Worm (Caenorhabditis elegans) whole organism, L2 larva: ENCODE measurements around the gene memi-1.
"Not testable (repeated sequence)": the region's sequence is repeated elsewhere in the genome, so short reads cannot be mapped to it uniquely, and the experiment has no call there.

Source experiments
- C34F6.9 ChIP-seq: fragments of 150-350 bp; optimal IDR thresholded peaks from 2 replicates; lab custom pipeline; 2014; ENCODE audit warnings: missing biosample characterization, missing genetic modification characterization
- F13H6.1 ChIP-seq: sonication (generic microtip); optimal IDR thresholded peaks from 2 replicates; lab custom pipeline; 2016; ENCODE audit warnings: missing genetic modification characterization, missing compliant biosample characterization
- R02D3.7 ChIP-seq: fragments of 150-350 bp; optimal IDR thresholded peaks from 2 replicates; lab custom pipeline; 2014; ENCODE audit warnings: missing biosample characterization, missing genetic modification characterization
- ZK546.5 ChIP-seq: sonication (generic microtip); optimal IDR thresholded peaks from 2 replicates; lab custom pipeline; 2017; ENCODE audit warnings: missing biosample characterization, missing genetic modification characterization
- alr-1 ChIP-seq: fragments of 150-350 bp; optimal IDR thresholded peaks from 2 replicates; lab custom pipeline; 2014; ENCODE audit warnings: missing biosample characterization, missing genetic modification characterization
- aly-2 ChIP-seq: fragments of 150-350 bp; optimal IDR thresholded peaks from 2 replicates; lab custom pipeline; 2014; ENCODE audit warnings: missing biosample characterization, missing genetic modification characterization
- blmp-1 ChIP-seq: sonication (generic microtip); optimal IDR thresholded peaks from 2 replicates; lab custom pipeline; 2017; ENCODE audit warnings: missing genetic modification characterization, mild to moderate bottlenecking, missing compliant biosample characterization, antibody characterized with exemption, moderate library complexity; ENCODE audit not compliant: insufficient read depth
- ceh-82 ChIP-seq: fragments of 150-350 bp; optimal IDR thresholded peaks from 2 replicates; lab custom pipeline; 2014; ENCODE audit warnings: missing biosample characterization, missing genetic modification characterization
- crh-2 ChIP-seq: sonication (generic microtip); optimal IDR thresholded peaks from 2 replicates; lab custom pipeline; 2017; ENCODE audit warnings: missing biosample characterization, missing genetic modification characterization
- dmd-4 ChIP-seq: sonication (generic microtip); optimal IDR thresholded peaks from 2 replicates; lab custom pipeline; 2017; ENCODE audit warnings: missing biosample characterization, missing genetic modification characterization
- egl-27 ChIP-seq: sonication (generic microtip); optimal IDR thresholded peaks from 3 replicates; lab custom pipeline; 2017; ENCODE audit warnings: missing biosample characterization, missing genetic modification reagents, missing genetic modification characterization
- gmeb-1 ChIP-seq: fragments of 150-350 bp; optimal IDR thresholded peaks from 2 replicates; lab custom pipeline; 2014; ENCODE audit warnings: missing biosample characterization, missing genetic modification characterization
- lin-11 ChIP-seq: fragments of 150-350 bp; sonication (generic microtip); optimal IDR thresholded peaks from 2 replicates; lab custom pipeline; 2014; ENCODE audit warnings: missing biosample characterization, missing genetic modification characterization, inconsistent platforms, mixed read lengths
- lin-13 ChIP-seq: fragments of 150-350 bp; optimal IDR thresholded peaks from 2 replicates; lab custom pipeline; 2014; ENCODE audit warnings: missing biosample characterization, missing genetic modification reagents, missing genetic modification characterization
- lsy-2 ChIP-seq, 2 experiments: fragments of 150-350 bp in 1 of 2; sonication (generic microtip) in 1 of 2; optimal IDR thresholded peaks; 2 replicates each; lab custom pipeline; 2014 to 2017; ENCODE audit warnings: missing biosample characterization in 2 of 2, missing genetic modification characterization in 2 of 2
- mab-5 ChIP-seq: fragments of 150-350 bp; optimal IDR thresholded peaks from 2 replicates; lab custom pipeline; 2014; ENCODE audit warnings: missing biosample characterization, missing genetic modification characterization
- mbf-1 ChIP-seq: sonication (generic microtip); optimal IDR thresholded peaks from 2 replicates; lab custom pipeline; 2017; ENCODE audit warnings: missing biosample characterization, missing genetic modification characterization
- nhr-10 ChIP-seq: sonication (generic microtip); optimal IDR thresholded peaks from 2 replicates; lab custom pipeline; 2017; ENCODE audit warnings: missing biosample characterization, missing genetic modification characterization
- nhr-11 ChIP-seq: fragments of 150-350 bp; optimal IDR thresholded peaks from 2 replicates; lab custom pipeline; 2014; ENCODE audit warnings: missing biosample characterization, missing genetic modification characterization
- nhr-12 ChIP-seq: fragments of 150-350 bp; optimal IDR thresholded peaks from 2 replicates; lab custom pipeline; 2014; ENCODE audit warnings: missing biosample characterization, missing genetic modification characterization
- nhr-129 ChIP-seq: fragments of 150-350 bp; optimal IDR thresholded peaks from 2 replicates; lab custom pipeline; 2014; ENCODE audit warnings: missing biosample characterization, missing genetic modification characterization
- nhr-21 ChIP-seq: fragments of 150-350 bp; optimal IDR thresholded peaks from 2 replicates; lab custom pipeline; 2014; ENCODE audit warnings: missing biosample characterization, missing genetic modification characterization
- nhr-237 ChIP-seq: fragments of 150-350 bp; optimal IDR thresholded peaks from 2 replicates; lab custom pipeline; 2014; ENCODE audit warnings: missing biosample characterization, missing genetic modification characterization
- nhr-25 ChIP-seq: fragments of 150-350 bp; sonication (generic microtip); optimal IDR thresholded peaks from 3 replicates; lab custom pipeline; 2014; ENCODE audit warnings: missing biosample characterization, missing genetic modification characterization
- nhr-6 ChIP-seq: fragments of 150-350 bp; optimal IDR thresholded peaks from 2 replicates; lab custom pipeline; 2014; ENCODE audit warnings: missing biosample characterization, missing genetic modification characterization
- nhr-77 ChIP-seq: fragments of 150-350 bp; optimal IDR thresholded peaks from 2 replicates; lab custom pipeline; 2014; ENCODE audit warnings: missing biosample characterization, missing genetic modification characterization
- peb-1 ChIP-seq: fragments of 150-350 bp; optimal IDR thresholded peaks from 2 replicates; lab custom pipeline; 2014; ENCODE audit warnings: missing biosample characterization, missing genetic modification characterization
- skn-1 ChIP-seq: sonication (generic microtip); optimal IDR thresholded peaks from 2 replicates; lab custom pipeline; 2017; ENCODE audit warnings: missing biosample characterization, missing genetic modification characterization
- sma-3 ChIP-seq: sonication (generic microtip); optimal IDR thresholded peaks from 2 replicates; lab custom pipeline; 2016; ENCODE audit warnings: missing genetic modification reagents, missing genetic modification characterization, missing compliant biosample characterization
- sma-9 ChIP-seq, 2 experiments: fragments of 150-350 bp in 1 of 2; sonication (generic microtip) in 1 of 2; optimal IDR thresholded peaks; 2 replicates each; lab custom pipeline; 2014 to 2016; ENCODE audit warnings: missing genetic modification characterization in 2 of 2, mild to moderate bottlenecking in 1 of 2, missing biosample characterization in 1 of 2, missing compliant biosample characterization in 1 of 2, missing genetic modification reagents in 1 of 2, moderate library complexity in 1 of 2
- snpc-4 ChIP-seq: fragments of 150-350 bp; optimal IDR thresholded peaks from 2 replicates; lab custom pipeline; 2014; ENCODE audit warnings: missing biosample characterization, missing genetic modification characterization
- unc-55 ChIP-seq: fragments of 150-350 bp; sonication (generic microtip); optimal IDR thresholded peaks from 3 replicates; lab custom pipeline; 2014; ENCODE audit warnings: missing biosample characterization, missing genetic modification reagents, missing genetic modification characterization
- ztf-11 ChIP-seq: sonication (generic microtip); optimal IDR thresholded peaks from 2 replicates; lab custom pipeline; 2017; ENCODE audit warnings: missing biosample characterization, missing genetic modification characterization
- ztf-4 ChIP-seq: fragments of 150-350 bp; optimal IDR thresholded peaks from 2 replicates; lab custom pipeline; 2014; ENCODE audit warnings: missing biosample characterization, missing genetic modification characterization

Gene memi-1

DNA sequence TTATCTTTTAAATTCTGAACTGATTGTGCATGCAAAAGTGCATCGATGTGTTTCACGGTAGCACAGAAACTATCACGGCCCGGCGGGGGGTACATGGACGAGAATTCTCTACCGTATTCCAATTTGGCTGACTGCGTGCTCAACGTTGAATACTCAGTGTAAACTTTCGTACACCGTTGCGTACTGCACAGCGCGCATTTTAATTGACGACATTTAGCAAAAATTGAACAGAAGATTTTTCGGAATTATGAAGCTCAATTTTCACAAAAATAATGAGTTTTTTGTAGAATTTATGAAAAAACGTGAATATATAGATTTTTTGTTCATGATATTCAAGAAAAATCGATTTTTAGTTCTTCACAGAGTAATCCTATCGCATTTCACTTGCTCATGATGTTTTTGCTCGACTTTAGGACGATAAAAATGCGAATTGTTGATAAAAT, 34.7 kb downstream of the memi-1 start:
- TF ChIP-seq nhr-6 (tag; lab: Kevin White, UChicago): peak; percentile 11
- TF ChIP-seq sma-9 (GFP tag; optimal IDR thresholded peaks at IDR 0.05; lab: Kevin White, UChicago): peak; percentile 50
- TF ChIP-seq sma-9 (tag; optimal IDR thresholded peaks at IDR 0.05; lab: Kevin White, UChicago): not testable (repeated sequence)
- peak; percentile 21 for TF ChIP-seq R02D3.7 (tag; lab: Kevin White, UChicago)
- TF ChIP-seq blmp-1 (tag; lab: Kevin White, UChicago): peak; percentile 13
- TF ChIP-seq gmeb-1 (tag; lab: Kevin White, UChicago): peak; percentile 58
- TF ChIP-seq nhr-21: peak; percentile 65
- TF ChIP-seq nhr-11 (tag; lab: Kevin White, UChicago): peak; percentile 34
- TF ChIP-seq sma-3 (GFP tag; lab: Kevin White, UChicago): peak; percentile 86
- TF ChIP-seq crh-2 (tag; lab: Kevin White, UChicago): peak; percentile 36
- peak; percentile 35 for TF ChIP-seq unc-55
- peak; percentile 19 for TF ChIP-seq ztf-4 (tag; lab: Kevin White, UChicago)
- TF ChIP-seq ZK546.5 (tag; lab: Kevin White, UChicago): peak; percentile 74
- TF ChIP-seq F13H6.1 (tag; lab: Kevin White, UChicago): peak; percentile 81
- TF ChIP-seq lsy-2 (tag; optimal IDR thresholded peaks at IDR 0.05; lab: Kevin White, UChicago): peak; percentile 95 to 98
- TF ChIP-seq nhr-25: peak; percentile 65
- TF ChIP-seq nhr-129 (tag; lab: Kevin White, UChicago): peak; percentile 29
- peak; percentile 16 for TF ChIP-seq mab-5 (tag; lab: Kevin White, UChicago)
- peak; percentile 32 for TF ChIP-seq C34F6.9 (tag; lab: Kevin White, UChicago)
- peak; percentile 68 for TF ChIP-seq lin-13 (GFP tag; lab: Kevin White, UChicago)

ce11 chrIV:4724562-4724961, 35.7 kb downstream of the memi-1 start, which contains the start of gene K08F11.1:
Gene K08F11.1 (plus strand): TSS chrIV:4724862.
- TF ChIP-seq aly-2 (tag; lab: Kevin White, UChicago) (no peak), gmeb-1 (tag; lab: Kevin White, UChicago) (no peak), snpc-4 (no peak), nhr-12 (tag; lab: Kevin White, UChicago) (no peak), lin-13 (GFP tag; lab: Kevin White, UChicago) (no peak), nhr-21 (no peak), dmd-4 (tag; lab: Kevin White, UChicago) (no peak)
- TF ChIP-seq, all 48 proteins: peak for 0

ce11 chrIV:4723687-4724086, 36.5 kb downstream of the memi-1 start:
- no peak for TF ChIP-seq peb-1 (tag; lab: Kevin White, UChicago)
- TF ChIP-seq gmeb-1 (tag; lab: Kevin White, UChicago): no peak
- no peak for TF ChIP-seq lin-11 (tag; lab: Kevin White, UChicago)

ce11 chrIV:4720522-4720921, 39.7 kb downstream of the memi-1 start:
- TF ChIP-seq unc-55 (peak; percentile 2), sma-3 (GFP tag; lab: Kevin White, UChicago) (peak; percentile 22), F13H6.1 (tag; lab: Kevin White, UChicago) (peak; percentile 14), gmeb-1 (tag; lab: Kevin White, UChicago) (peak; percentile 17), C34F6.9 (tag; lab: Kevin White, UChicago) (peak; percentile 8), lsy-2 (tag; optimal IDR thresholded peaks at IDR 0.05; lab: Kevin White, UChicago) (peak; percentile 77 to 85)

ce11 chrIV:4715785-4716184, 44.4 kb downstream of the memi-1 start, which contains the start of gene miro-1:
Gene miro-1 (minus strand): TSS chrIV:4715807.
- TF ChIP-seq ztf-4 (tag; lab: Kevin White, UChicago); sma-3 (GFP tag; lab: Kevin White, UChicago); nhr-237 (tag; lab: Kevin White, UChicago): not testable (repeated sequence)

- TF ChIP-seq lsy-2 (tag; optimal IDR thresholded peaks at IDR 0.05; lab: Kevin White, UChicago) (peak in 1 of 2 experiments; percentile 32), C34F6.9 (tag; lab: Kevin White, UChicago) (peak; percentile 0), sma-3 (GFP tag; lab: Kevin White, UChicago) (peak; percentile 29), blmp-1 (tag; lab: Kevin White, UChicago) (no peak), unc-55 (peak; percentile 5)
- TF ChIP-seq, all 48 proteins: peak for 4
These were observed 47.9 kb downstream of the memi-1 start, which contains the start of gene yars-2 for ce11 chrIV:4712376-4712775. Gene yars-2 (minus strand): TSS chrIV:4712624.

ce11 chrIV:4710459-4710858, 49.8 kb downstream of the memi-1 start, which contains the start of gene cif-1:
Gene cif-1 (minus strand): TSS chrIV:4710755.
- no peak for TF ChIP-seq nhr-10 (tag; lab: Kevin White, UChicago)
- TF ChIP-seq nhr-129 (tag; lab: Kevin White, UChicago): no peak
- TF ChIP-seq aly-2 (tag; lab: Kevin White, UChicago): no peak
- no peak for TF ChIP-seq mbf-1 (tag; lab: Kevin White, UChicago)
- TF ChIP-seq crh-2 (tag; lab: Kevin White, UChicago): no peak
- TF ChIP-seq alr-1 (tag; lab: Kevin White, UChicago): no peak
- TF ChIP-seq ztf-11: no peak
- TF ChIP-seq ceh-82 (tag; lab: Kevin White, UChicago): no peak
- no peak for TF ChIP-seq egl-27 (tag; lab: Kevin White, UChicago)
- no peak for TF ChIP-seq dmd-4 (tag; lab: Kevin White, UChicago)
- no peak for TF ChIP-seq nhr-77 (tag; lab: Kevin White, UChicago)
- TF ChIP-seq snpc-4: no peak
- TF ChIP-seq nhr-12 (tag; lab: Kevin White, UChicago): no peak
- no peak for TF ChIP-seq unc-55
- TF ChIP-seq skn-1: no peak
- TF ChIP-seq, all 48 proteins: peak for 0
